Fruit fly (Drosophila melanogaster): Measurements from ENCODE around the gene Ptip.
A peak's percentile ranks its signal among the peaks of the same experiment; 100 is the strongest.

Gene Ptip

DNA sequence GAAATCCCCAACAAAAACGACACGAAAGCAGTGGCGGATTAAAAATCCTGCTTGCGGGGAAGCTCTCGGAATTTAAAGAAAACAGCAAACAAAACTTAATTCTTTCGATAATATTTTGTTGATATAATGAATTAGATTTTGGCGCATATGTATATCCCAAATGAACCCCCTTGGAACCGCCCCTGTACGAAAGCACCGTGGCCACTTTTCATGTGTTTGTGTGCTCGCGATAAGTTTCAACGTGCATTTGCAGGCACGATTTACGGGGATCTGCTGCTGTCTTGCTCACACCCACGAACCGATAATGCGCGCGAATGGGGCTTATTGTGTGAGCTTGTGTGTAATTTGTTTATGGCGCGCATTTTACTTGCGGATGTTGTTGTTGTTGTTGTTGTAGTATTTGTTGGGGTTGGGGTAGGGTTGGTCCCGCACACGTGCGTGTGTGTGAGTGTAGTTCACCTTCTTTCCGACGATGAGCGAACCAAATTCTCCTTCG, 23.9 kb downstream of the Ptip start (continued):
- TF ChIP-seq CG11247 (GFP tag; IDR thresholded peaks at IDR 0.05): peak; percentile 91
- no peak for TF ChIP-seq Lhr (GFP tag; optimal IDR thresholded peaks at IDR 0.05)
- peak; percentile 97 for TF ChIP-seq CHES-1-like (GFP tag; optimal IDR thresholded peaks at IDR 0.05)
- peak; percentile 67 for TF ChIP-seq dmrt11E (tag; optimal IDR thresholded peaks at IDR 0.05)
- TF ChIP-seq disco-r (GFP tag; optimal IDR thresholded peaks at IDR 0.05): peak; percentile 87
- TF ChIP-seq CG33213 (GFP tag; optimal IDR thresholded peaks at IDR 0.05): peak; percentile 94
- peak; percentile 82 for TF ChIP-seq CG3838 (GFP tag; optimal IDR thresholded peaks at IDR 0.05)
- TF ChIP-seq sr (GFP tag; IDR thresholded peaks at IDR 0.05): peak; percentile 75; the same call in 2 of the 3 replicates
- peak; percentile 72 for TF ChIP-seq CG7928 (GFP tag; optimal IDR thresholded peaks at IDR 0.05)
- peak; percentile 93 for TF ChIP-seq CG31441 (GFP tag; IDR thresholded peaks at IDR 0.05)
- peak; percentile 85 for TF ChIP-seq CG13775 (GFP tag; optimal IDR thresholded peaks at IDR 0.05)
- TF ChIP-seq CG12769 (tag; optimal IDR thresholded peaks at IDR 0.05): peak; percentile 96
- peak in 1 of 2 experiments; percentile 91 for TF ChIP-seq Eip74EF (GFP tag; optimal IDR thresholded peaks at IDR 0.05)
- peak; percentile 95 for TF ChIP-seq Hmr (GFP tag; optimal IDR thresholded peaks at IDR 0.05)
- peak; percentile 89 for TF ChIP-seq CG6254 (GFP tag; optimal IDR thresholded peaks at IDR 0.05)
- TF ChIP-seq kay (GFP tag; optimal IDR thresholded peaks at IDR 0.05): peak; percentile 91
- TF ChIP-seq BtbVII (GFP tag; optimal IDR thresholded peaks at IDR 0.05): peak; percentile 92
- peak; percentile 80 for TF ChIP-seq Lim3 (GFP tag; IDR thresholded peaks at IDR 0.05)
- TF ChIP-seq chn (GFP tag; optimal IDR thresholded peaks at IDR 0.05): peak; percentile 95
- TF ChIP-seq CG12391 (tag; optimal IDR thresholded peaks at IDR 0.05): peak; percentile 94
- peak; percentile 82 for TF ChIP-seq CG8359 (GFP tag; optimal IDR thresholded peaks at IDR 0.05; ENCODE audit: borderline replicate concordance)
- peak; percentile 91 for TF ChIP-seq schlank (tag; optimal IDR thresholded peaks at IDR 0.05)
- peak; percentile 85 for TF ChIP-seq CG11696 (GFP tag; IDR thresholded peaks at IDR 0.05)
- TF ChIP-seq CG15696 (tag; optimal IDR thresholded peaks at IDR 0.05): peak; percentile 68
- peak; percentile 79 for TF ChIP-seq CG10267 (tag; optimal IDR thresholded peaks at IDR 0.05)
- no peak; the same call in 1 of the 2 replicates for TF ChIP-seq nerfin-2 (GFP tag; IDR thresholded peaks at IDR 0.05; ENCODE audit: partially characterized antibody)
- TF ChIP-seq CG18764 (GFP tag; optimal IDR thresholded peaks at IDR 0.05): peak; percentile 91
- peak; percentile 95 for TF ChIP-seq esg (GFP tag; conservative IDR thresholded peaks at IDR 0.05)
- peak; percentile 95 for TF ChIP-seq ATbp (GFP tag; optimal IDR thresholded peaks at IDR 0.05)
- TF ChIP-seq pzg (GFP tag; optimal IDR thresholded peaks at IDR 0.05): peak; percentile 7
- peak; percentile 92 for TF ChIP-seq CG15601 (tag; optimal IDR thresholded peaks at IDR 0.05)
- TF ChIP-seq pb (GFP tag; optimal IDR thresholded peaks at IDR 0.05): peak; percentile 90
- peak; percentile 95 to 96 for TF ChIP-seq Pdp1 (GFP tag; optimal IDR thresholded peaks at IDR 0.05)
- TF ChIP-seq CG10979 (tag; optimal IDR thresholded peaks at IDR 0.05): peak; percentile 92
- no peak for TF ChIP-seq pan (optimal IDR thresholded peaks at IDR 0.05)
- TF ChIP-seq pan (GFP tag; optimal IDR thresholded peaks at IDR 0.05 in 1 of 2, IDR thresholded peaks at IDR 0.05 in 1 of 2): peak in 1 of 2 experiments; percentile 97
- TF ChIP-seq danr (GFP tag; IDR thresholded peaks at IDR 0.05): peak; percentile 89
- TF ChIP-seq sens-2 (GFP tag; IDR thresholded peaks at IDR 0.05): peak; percentile 86
- TF ChIP-seq Adf1 (GFP tag; IDR thresholded peaks at IDR 0.05): peak; percentile 75
- peak; percentile 53 for TF ChIP-seq CG33557 (GFP tag; optimal IDR thresholded peaks at IDR 0.05)
- TF ChIP-seq tx (GFP tag; optimal IDR thresholded peaks at IDR 0.05): peak; percentile 94
- peak; percentile 96 for TF ChIP-seq H15 (GFP tag; IDR thresholded peaks at IDR 0.05)
- TF ChIP-seq chinmo (GFP tag; IDR thresholded peaks at IDR 0.05; ENCODE audit: partially characterized antibody): peak; percentile 100
- no peak; the same call in 1 of the 2 replicates for TF ChIP-seq Dip2 (GFP tag; IDR thresholded peaks at IDR 0.05)
- peak; percentile 81 for TF ChIP-seq CG17802 (tag; optimal IDR thresholded peaks at IDR 0.05)
- peak; percentile 58 for TF ChIP-seq CG2116 (GFP tag; optimal IDR thresholded peaks at IDR 0.05)
- TF ChIP-seq Asciz (GFP tag; optimal IDR thresholded peaks at IDR 0.05): peak; percentile 93
- TF ChIP-seq CG9215 (GFP tag; IDR thresholded peaks at IDR 0.05): peak; percentile 87
- no peak for TF ChIP-seq slou (GFP tag; optimal IDR thresholded peaks at IDR 0.05)
